Fruit fly (Drosophila melanogaster) whole organism, embryonic: ENCODE data around the gene Tfb5.

Experiments used
- BEAF-32 ChIP-seq: fragments of 200-800 bp; sonication (Bioruptor generic); optimal IDR thresholded peaks from 3 replicates; lab custom pipeline; 2017; ENCODE audit warnings: missing biosample characterization, missing genetic modification characterization, mild to moderate bottlenecking, moderate library complexity, missing genetic modification reagents
- CG1024 ChIP-seq: fragments of 200-800 bp; sonication (Bioruptor generic); IDR thresholded peaks from 2 replicates; pipeline ENCODE4 v1.3.6; 2022; ENCODE audit warnings: missing biosample characterization, missing genetic modification characterization
- CG11247 ChIP-seq: fragments of 200-800 bp; sonication (Bioruptor generic); IDR thresholded peaks from 2 replicates; pipeline ENCODE4 v1.3.6; 2022; ENCODE audit warnings: missing biosample characterization, missing genetic modification characterization
- CG11560 ChIP-seq: fragments of 200-800 bp; sonication (Bioruptor generic); IDR thresholded peaks from 3 replicates; pipeline ENCODE4 v1.3.6; 2022; ENCODE audit warnings: missing biosample characterization, missing genetic modification characterization
- CG13123 ChIP-seq: fragments of 200-800 bp; sonication (Bioruptor generic); optimal IDR thresholded peaks from 2 replicates; lab custom pipeline; 2016; ENCODE audit warnings: missing biosample characterization, missing genetic modification characterization
- CG14441 ChIP-seq: fragments of 200-800 bp; sonication (Bioruptor generic); IDR thresholded peaks from 2 replicates; pipeline ENCODE4 v1.3.6; 2022; ENCODE audit warnings: missing biosample characterization, missing genetic modification characterization
- CG14667 ChIP-seq: fragments of 200-800 bp; sonication (Bioruptor generic); IDR thresholded peaks from 2 replicates; pipeline ENCODE4 v1.3.6; 2022; ENCODE audit warnings: missing biosample characterization, missing genetic modification characterization
- CG15479 ChIP-seq: fragments of 200-800 bp; sonication (Bioruptor generic); optimal IDR thresholded peaks from 3 replicates; lab custom pipeline; 2019; ENCODE audit warnings: missing biosample characterization, mild to moderate bottlenecking, missing genetic modification characterization, moderate library complexity
- CG18262 ChIP-seq: fragments of 200-800 bp; optimal IDR thresholded peaks from 3 replicates; lab custom pipeline; 2019; ENCODE audit warnings: missing biosample characterization, mild to moderate bottlenecking, missing genetic modification characterization, moderate library complexity
- CG2875 ChIP-seq: fragments of 200-800 bp; sonication (Bioruptor generic); optimal IDR thresholded peaks from 2 replicates; lab custom pipeline; 2017; ENCODE audit warnings: missing biosample characterization, mild to moderate bottlenecking, missing genetic modification characterization, missing genetic modification reagents
- CG30403 ChIP-seq: fragments of 200-800 bp; sonication (Bioruptor generic); optimal IDR thresholded peaks from 3 replicates; lab custom pipeline; 2016; ENCODE audit warnings: missing biosample characterization, missing genetic modification characterization
- CG31224 ChIP-seq: fragments of 200-800 bp; sonication (Bioruptor generic); IDR thresholded peaks from 2 replicates; pipeline ENCODE4 v1.3.6; 2022; ENCODE audit warnings: missing biosample characterization, missing genetic modification characterization
- CG3407 ChIP-seq: fragments of 200-800 bp; sonication (Bioruptor generic); optimal IDR thresholded peaks from 2 replicates; lab custom pipeline; 2018; ENCODE audit warnings: missing biosample characterization, mild to moderate bottlenecking, missing genetic modification characterization
- CG6254 ChIP-seq: fragments of 200-800 bp; sonication (Bioruptor generic); optimal IDR thresholded peaks from 3 replicates; lab custom pipeline; 2017; ENCODE audit warnings: mild to moderate bottlenecking, missing biosample characterization, missing genetic modification reagents, missing genetic modification characterization
- CG6654 ChIP-seq: fragments of 200-800 bp; sonication (Bioruptor generic); optimal IDR thresholded peaks from 2 replicates; lab custom pipeline; 2017; ENCODE audit warnings: missing biosample characterization, mild to moderate bottlenecking, missing genetic modification characterization
- CG6765 ChIP-seq: fragments of 200-800 bp; sonication (Bioruptor generic); optimal IDR thresholded peaks from 3 replicates; lab custom pipeline; 2017; ENCODE audit warnings: missing biosample characterization, mild to moderate bottlenecking, missing genetic modification characterization
- CG6791 ChIP-seq: fragments of 200-800 bp; sonication (Bioruptor generic); IDR thresholded peaks from 3 replicates; pipeline ENCODE4 v1.3.6; 2022; ENCODE audit warnings: missing biosample characterization, missing genetic modification characterization; ENCODE audit not compliant: partially characterized antibody
- CG7745 ChIP-seq: fragments of 200-800 bp; sonication (Bioruptor generic); optimal IDR thresholded peaks from 2 replicates; lab custom pipeline; 2018; ENCODE audit warnings: missing biosample characterization, mild to moderate bottlenecking, missing genetic modification characterization, moderate library complexity
- CG7987 ChIP-seq: fragments of 200-800 bp; sonication (Bioruptor generic); optimal IDR thresholded peaks from 2 replicates; lab custom pipeline; 2018; ENCODE audit warnings: missing biosample characterization, mild to moderate bottlenecking, missing genetic modification characterization, moderate library complexity
- CG8765 ChIP-seq: fragments of 200-800 bp; sonication (Bioruptor generic); IDR thresholded peaks from 2 replicates; pipeline ENCODE4 v1.3.6; 2022; ENCODE audit warnings: missing biosample characterization, missing genetic modification characterization
- CG8944 ChIP-seq: fragments of 200-800 bp; sonication (Bioruptor generic); optimal IDR thresholded peaks from 3 replicates; lab custom pipeline; 2016; ENCODE audit warnings: missing biosample characterization, missing genetic modification characterization
- CHES-1-like ChIP-seq: fragments of 200-800 bp; sonication (Bioruptor generic); optimal IDR thresholded peaks from 2 replicates; lab custom pipeline; 2016; ENCODE audit warnings: missing biosample characterization, missing genetic modification characterization
- Deaf1 ChIP-seq: fragments of 200-800 bp; optimal IDR thresholded peaks from 3 replicates; lab custom pipeline; 2019; ENCODE audit warnings: missing biosample characterization, mild to moderate bottlenecking, missing genetic modification characterization, moderate library complexity
- Dref ChIP-seq: fragments of 200-800 bp; sonication (Bioruptor generic); IDR thresholded peaks from 2 replicates; pipeline ENCODE4 v1.3.6; 2022; ENCODE audit warnings: missing biosample characterization, missing genetic modification characterization
- E2f1 ChIP-seq: fragments of 200-800 bp; sonication (Bioruptor generic); IDR thresholded peaks from 2 replicates; pipeline ENCODE4 v1.3.6; 2022; ENCODE audit warnings: missing biosample characterization, missing genetic modification characterization
- ERR ChIP-seq: fragments of 200-800 bp; sonication (Bioruptor generic); optimal IDR thresholded peaks from 2 replicates; lab custom pipeline; 2016; ENCODE audit warnings: missing biosample characterization, missing genetic modification characterization
- Gug ChIP-seq: fragments of 200-800 bp; sonication (Bioruptor generic); IDR thresholded peaks from 4 replicates; pipeline ENCODE4 v1.3.6; 2022; ENCODE audit warnings: missing biosample characterization, missing genetic modification characterization
- HLH3B ChIP-seq: fragments of 200-800 bp; sonication (Bioruptor generic); IDR thresholded peaks from 2 replicates; pipeline ENCODE4 v1.3.6; 2022; ENCODE audit warnings: missing biosample characterization, missing genetic modification characterization
- Hmx ChIP-seq: fragments of 200-800 bp; sonication (Bioruptor generic); optimal IDR thresholded peaks from 2 replicates; lab custom pipeline; 2016; ENCODE audit warnings: missing biosample characterization, missing genetic modification characterization
- Hr3 ChIP-seq: fragments of 200-800 bp; sonication (Bioruptor generic); optimal IDR thresholded peaks from 3 replicates; lab custom pipeline; 2016; ENCODE audit warnings: missing biosample characterization, missing genetic modification characterization
- Nf-YA ChIP-seq: fragments of 200-800 bp; sonication (Bioruptor generic); IDR thresholded peaks from 2 replicates; pipeline ENCODE4 v1.3.6; 2022; ENCODE audit warnings: missing biosample characterization, missing genetic modification characterization
- Opbp ChIP-seq: fragments of 200-800 bp; sonication (Bioruptor generic); IDR thresholded peaks from 3 replicates; pipeline ENCODE4 v1.3.6; 2022; ENCODE audit warnings: missing biosample characterization, missing genetic modification characterization; ENCODE audit not compliant: partially characterized antibody
- Ssrp ChIP-seq: fragments of 200-800 bp; sonication (Bioruptor generic); optimal IDR thresholded peaks from 2 replicates; lab custom pipeline; 2018; ENCODE audit warnings: missing biosample characterization, mild to moderate bottlenecking, missing genetic modification characterization, moderate library complexity
- YL-1 ChIP-seq: fragments of 200-800 bp; sonication (Bioruptor generic); optimal IDR thresholded peaks from 3 replicates; lab custom pipeline; 2017; ENCODE audit warnings: missing biosample characterization, mild to moderate bottlenecking, missing genetic modification characterization
- br ChIP-seq: fragments of >200 bp; optimal IDR thresholded peaks from 2 replicates; lab custom pipeline; 2017
- dan ChIP-seq: fragments of 200-800 bp; sonication (Bioruptor generic); IDR thresholded peaks from 2 replicates; pipeline ENCODE4 v1.3.6; 2022; ENCODE audit warnings: missing biosample characterization, missing genetic modification characterization
- danr ChIP-seq: fragments of 200-800 bp; sonication (Bioruptor generic); IDR thresholded peaks from 2 replicates; pipeline ENCODE4 v1.3.6; 2022; ENCODE audit warnings: missing biosample characterization, missing genetic modification characterization
- fd102C ChIP-seq: fragments of 200-800 bp; sonication (Bioruptor generic); optimal IDR thresholded peaks from 2 replicates; lab custom pipeline; 2018; ENCODE audit warnings: missing biosample characterization, mild to moderate bottlenecking, missing genetic modification characterization, moderate library complexity
- insv ChIP-seq, 2 experiments: fragments of 200-800 bp; sonication (Bioruptor generic); optimal IDR thresholded peaks; 3 replicates each; lab custom pipeline; 2016 to 2018; ENCODE audit warnings: missing biosample characterization in 2 of 2, missing genetic modification characterization in 2 of 2
- kah ChIP-seq: fragments of 200-800 bp; sonication (Bioruptor generic); optimal IDR thresholded peaks from 2 replicates; lab custom pipeline; 2018; ENCODE audit warnings: missing biosample characterization, mild to moderate bottlenecking, missing genetic modification characterization
- knrl ChIP-seq: fragments of 200-800 bp; sonication (Bioruptor generic); IDR thresholded peaks from 3 replicates; pipeline ENCODE4 v1.3.6; 2022; ENCODE audit warnings: missing biosample characterization, missing genetic modification characterization; ENCODE audit not compliant: partially characterized antibody
- lilli ChIP-seq: fragments of 200-800 bp; sonication (Bioruptor generic); optimal IDR thresholded peaks from 3 replicates; lab custom pipeline; 2016; ENCODE audit warnings: missing biosample characterization, missing genetic modification characterization
- nerfin-1 ChIP-seq: fragments of 200-800 bp; sonication (Bioruptor generic); optimal IDR thresholded peaks from 3 replicates; lab custom pipeline; 2019; ENCODE audit warnings: missing biosample characterization, mild to moderate bottlenecking, missing genetic modification characterization, moderate library complexity
- oc ChIP-seq: fragments of 200-800 bp; sonication (Bioruptor generic); optimal IDR thresholded peaks from 2 replicates; lab custom pipeline; 2018; ENCODE audit warnings: missing biosample characterization, mild to moderate bottlenecking, missing genetic modification characterization, moderate library complexity
- pb ChIP-seq: fragments of 200-800 bp; sonication (Bioruptor generic); optimal IDR thresholded peaks from 3 replicates; lab custom pipeline; 2016; ENCODE audit warnings: missing biosample characterization, missing genetic modification characterization
- row ChIP-seq: fragments of 200-800 bp; sonication (Bioruptor generic); IDR thresholded peaks from 3 replicates; pipeline ENCODE4 v1.3.6; 2022; ENCODE audit warnings: missing biosample characterization, missing genetic modification characterization
- salm ChIP-seq: fragments of 200-800 bp; sonication (Bioruptor generic); optimal IDR thresholded peaks from 2 replicates; lab custom pipeline; 2018; ENCODE audit warnings: missing biosample characterization, mild to moderate bottlenecking, missing genetic modification characterization
- sens ChIP-seq: fragments of 200-800 bp; sonication (Bioruptor generic); peaks from one replicate; lab custom pipeline; 2016; ENCODE audit warnings: missing biosample characterization, missing genetic modification characterization
- tna ChIP-seq: fragments of 200-800 bp; sonication (Bioruptor generic); IDR thresholded peaks from 2 replicates; pipeline ENCODE4 v1.3.6; 2022; ENCODE audit warnings: missing biosample characterization, missing genetic modification characterization; ENCODE audit not compliant: partially characterized antibody
- zen2 ChIP-seq: fragments of 200-800 bp; sonication (Bioruptor generic); IDR thresholded peaks from 3 replicates; pipeline ENCODE4 v1.3.6; 2022; ENCODE audit warnings: missing biosample characterization, missing genetic modification characterization; ENCODE audit not compliant: partially characterized antibody

Tfb5 gene

dm6 chr2L:5000919-5001581 lies 9.6 kb downstream of the Tfb5 start (continued):
- TF ChIP-seq CG14441 (peak; percentile 65), YL-1 (GFP tag; lab: Kevin White, UChicago) (peak; percentile 6), sens (GFP tag; lab: Kevin White, UChicago) (peak; percentile 11), CG11247 (GFP tag; lab: Robert Waterston, UW) (no peak), HLH3B (GFP tag; lab: Robert Waterston, UW) (no peak), BEAF-32 (GFP tag; lab: Kevin White, UChicago) (no peak), dan (GFP tag; lab: Robert Waterston, UW) (peak; percentile 66), Deaf1 (tag; lab: Kevin White, UChicago) (no peak), CG11560 (tag; lab: Robert Waterston, UW) (no peak), Nf-YA (GFP tag; lab: Robert Waterston, UW) (no peak), CG8765 (GFP tag; lab: Robert Waterston, UW) (peak; percentile 52; the same call in 1 of the 2 replicates), CHES-1-like (GFP tag; lab: Kevin White, UChicago) (no peak), fd102C (GFP tag; lab: Kevin White, UChicago) (no peak), tna (peak; percentile 19; the same call in 1 of the 2 replicates), knrl (peak; percentile 63; the same call in 1 of the 3 replicates), Ssrp (tag; lab: Kevin White, UChicago) (no peak), pb (no peak), nerfin-1 (tag; lab: Kevin White, UChicago) (no peak), CG31224 (GFP tag; lab: Robert Waterston, UW) (peak; percentile 15; the same call in 1 of the 2 replicates), oc (tag; lab: Kevin White, UChicago) (no peak), Hmx (GFP tag; lab: Kevin White, UChicago) (no peak), br (lab: Kevin White, UChicago) (no peak), CG18262 (tag; lab: Kevin White, UChicago) (no peak), ERR (GFP tag; lab: Kevin White, UChicago) (peak; percentile 49), danr (GFP tag; lab: Robert Waterston, UW) (no peak), Gug (GFP tag; lab: Robert Waterston, UW) (peak; percentile 37; the same call in 2 of the 4 replicates), CG8944 (GFP tag; lab: Kevin White, UChicago) (no peak), lilli (no peak), CG15479 (GFP tag; lab: Kevin White, UChicago) (no peak), salm (no peak), CG30403 (GFP tag; lab: Kevin White, UChicago) (no peak), CG14667 (GFP tag; lab: Robert Waterston, UW) (peak; percentile 24; the same call in 1 of the 2 replicates), CG6254 (GFP tag; lab: Kevin White, UChicago) (no peak), kah (GFP tag; lab: Kevin White, UChicago) (no peak), CG6765 (GFP tag; lab: Kevin White, UChicago) (no peak), Hr3 (GFP tag; lab: Kevin White, UChicago) (no peak), row (GFP tag; lab: Robert Waterston, UW) (no peak; the same call in 2 of the 3 replicates), insv (GFP tag; optimal IDR thresholded peaks at IDR 0.05; lab: Kevin White, UChicago) (no peak), CG6791 (GFP tag; lab: Robert Waterston, UW) (peak; percentile 60; the same call in 1 of the 3 replicates), CG6654 (GFP tag; lab: Kevin White, UChicago) (peak; percentile 86), CG7987 (no peak), E2f1 (GFP tag; lab: Robert Waterston, UW) (peak; percentile 28), CG13123 (GFP tag; lab: Kevin White, UChicago) (no peak), CG1024 (GFP tag; lab: Robert Waterston, UW) (0 out of 2 replicates have a peak, but pooled peaks have one; percentile 11), CG3407 (GFP tag; lab: Kevin White, UChicago) (no peak), zen2 (GFP tag; lab: Robert Waterston, UW) (no peak), CG2875 (GFP tag; lab: Kevin White, UChicago) (peak; percentile 6), Opbp (peak; percentile 67; the same call in 2 of the 3 replicates), Dref (peak; percentile 31; the same call in 1 of the 2 replicates), CG7745 (tag; lab: Kevin White, UChicago) (no peak)
